Fruit fly (Drosophila melanogaster) whole organism, wandering third instar larva: ENCODE data around the gene CG42393.
A peak's percentile ranks its signal among the peaks of the same experiment; 100 is the strongest.

Experiments used
- Abd-B ChIP-seq: fragments of >200 bp; optimal IDR thresholded peaks from 2 replicates; lab custom pipeline; 2017; ENCODE audit warnings: missing biosample characterization, missing genetic modification characterization
- CG32264 ChIP-seq: fragments of 200-800 bp; sonication (Bioruptor generic); optimal IDR thresholded peaks from 2 replicates; lab custom pipeline; 2016; ENCODE audit warnings: missing biosample characterization, missing genetic modification characterization
- CG9705 ChIP-seq: fragments of 200-800 bp; sonication (Bioruptor generic); optimal IDR thresholded peaks from 2 replicates; lab custom pipeline; 2018; ENCODE audit warnings: missing biosample characterization, mild to moderate bottlenecking, missing genetic modification characterization
- CrebA ChIP-seq: fragments of 200-800 bp; sonication (Bioruptor generic); optimal IDR thresholded peaks from 2 replicates; lab custom pipeline; 2016; ENCODE audit warnings: missing biosample characterization, mild to moderate bottlenecking, missing genetic modification characterization, borderline replicate concordance
- Dfd ChIP-seq: fragments of >200 bp; optimal IDR thresholded peaks from 2 replicates; lab custom pipeline; 2017; ENCODE audit warnings: missing biosample characterization, missing genetic modification characterization
- Dif ChIP-seq: fragments of 200-275, 200-300 bp; sonication (Bioruptor generic); optimal IDR thresholded peaks from 2 replicates; lab custom pipeline; 2018; ENCODE audit warnings: missing biosample characterization, missing genetic modification characterization; ENCODE audit not compliant: partially characterized antibody
- GATAd ChIP-seq: sonication (Bioruptor generic); optimal IDR thresholded peaks from 2 replicates; lab custom pipeline; 2016; ENCODE audit warnings: missing biosample characterization, missing genetic modification characterization
- HLH106 ChIP-seq: fragments of 200-800 bp; optimal IDR thresholded peaks from 3 replicates; lab custom pipeline; 2019; ENCODE audit warnings: missing biosample characterization, mild to moderate bottlenecking, missing genetic modification characterization, moderate library complexity
- Hnf4 ChIP-seq: fragments of 200-800 bp; sonication (Bioruptor generic); optimal IDR thresholded peaks from 2 replicates; lab custom pipeline; 2016; ENCODE audit warnings: missing biosample characterization, mild to moderate bottlenecking, missing genetic modification characterization
- Hr78 ChIP-seq: fragments of >200 bp; optimal IDR thresholded peaks from 2 replicates; lab custom pipeline; 2017; ENCODE audit warnings: missing biosample characterization, missing genetic modification characterization
- Hr83 ChIP-seq: fragments of 200-300 bp; sonication (Bioruptor generic); optimal IDR thresholded peaks from 2 replicates; lab custom pipeline; 2016; ENCODE audit warnings: missing biosample characterization, mild to moderate bottlenecking, missing genetic modification characterization, moderate library complexity; ENCODE audit not compliant: poor library complexity, severe bottlenecking
- Jra ChIP-seq: sonication (Bioruptor generic); optimal IDR thresholded peaks from 2 replicates; lab custom pipeline; 2016; ENCODE audit warnings: missing biosample characterization, missing genetic modification characterization
- Mio ChIP-seq: sonication (Bioruptor generic); optimal IDR thresholded peaks from 2 replicates; lab custom pipeline; 2016; ENCODE audit warnings: missing biosample characterization, missing genetic modification characterization
- Myc ChIP-seq: fragments of >200 bp; optimal IDR thresholded peaks from 2 replicates; lab custom pipeline; 2017
- N ChIP-seq: fragments of >200 bp; optimal IDR thresholded peaks from 2 replicates; lab custom pipeline; 2018; ENCODE audit warnings: missing biosample characterization, missing external identifiers, missing genetic modification characterization
- OdsH ChIP-seq: fragments of 200-800 bp; sonication (Bioruptor generic); optimal IDR thresholded peaks from 2 replicates; lab custom pipeline; 2016; ENCODE audit warnings: missing biosample characterization, mild to moderate bottlenecking, missing genetic modification characterization
- Rel ChIP-seq, 2 experiments: fragments of 200-800 bp; sonication (Bioruptor generic) in 1 of 2; optimal IDR thresholded peaks; 2 replicates in 1 of 2; 3 replicates in 1 of 2; lab custom pipeline; 2016 to 2019; ENCODE audit warnings: mild to moderate bottlenecking in 2 of 2, missing biosample characterization in 2 of 2, missing genetic modification characterization in 2 of 2, moderate library complexity in 1 of 2
- Sp1 ChIP-seq: fragments of 200-800 bp; sonication (Bioruptor generic); optimal IDR thresholded peaks from 3 replicates; lab custom pipeline; 2019; ENCODE audit warnings: missing biosample characterization, mild to moderate bottlenecking, missing genetic modification characterization, moderate library complexity
- Vsx2 ChIP-seq: fragments of 200-300, 225-300 bp; sonication (Bioruptor generic); optimal IDR thresholded peaks from 2 replicates; lab custom pipeline; 2018; ENCODE audit warnings: missing biosample characterization, missing genetic modification characterization; ENCODE audit not compliant: partially characterized antibody
- br ChIP-seq: fragments of 200-800 bp; sonication (Bioruptor generic); optimal IDR thresholded peaks from 2 replicates; lab custom pipeline; 2016; ENCODE audit warnings: missing biosample characterization, missing genetic modification characterization
- brk ChIP-seq: fragments of 200-800 bp; sonication (Bioruptor generic); optimal IDR thresholded peaks from 2 replicates; lab custom pipeline; 2016; ENCODE audit warnings: missing biosample characterization, mild to moderate bottlenecking, missing genetic modification characterization
- dl ChIP-seq, 2 experiments: fragments of 175-275, 200-275 bp in 1 of 2; fragments of 200-275 bp in 1 of 2; sonication (Bioruptor generic); optimal IDR thresholded peaks; lab custom pipeline; 2018; ENCODE audit warnings: mild to moderate bottlenecking in 2 of 2, missing biosample characterization in 2 of 2, missing genetic modification characterization in 2 of 2, moderate library complexity in 2 of 2; ENCODE audit not compliant: partially characterized antibody in 2 of 2, insufficient read depth in 1 of 2
- dmrt93B ChIP-seq: fragments of 200-800 bp; sonication (Bioruptor generic); optimal IDR thresholded peaks from 2 replicates; lab custom pipeline; 2018; ENCODE audit warnings: missing biosample characterization, mild to moderate bottlenecking, missing genetic modification characterization
- dsf ChIP-seq: sonication (Bioruptor generic); optimal IDR thresholded peaks from 2 replicates; lab custom pipeline; 2016; ENCODE audit warnings: missing biosample characterization, missing genetic modification characterization, borderline replicate concordance
- ey ChIP-seq: fragments of 200-800 bp; sonication (Bioruptor generic); optimal IDR thresholded peaks from 2 replicates; lab custom pipeline; 2016; ENCODE audit warnings: missing biosample characterization, missing genetic modification characterization
- foxo ChIP-seq, 2 experiments: fragments of 200-800 bp; sonication (Bioruptor generic); optimal IDR thresholded peaks; 2 replicates in 1 of 2; 3 replicates in 1 of 2; lab custom pipeline; 2016 to 2017; ENCODE audit warnings: missing biosample characterization in 2 of 2, missing genetic modification characterization in 2 of 2
- fru ChIP-seq: fragments of 200-800 bp; sonication (Bioruptor generic); optimal IDR thresholded peaks from 3 replicates; lab custom pipeline; 2016; ENCODE audit warnings: missing biosample characterization, mild to moderate bottlenecking, missing genetic modification characterization
- h ChIP-seq: fragments of 200-800 bp; sonication (Bioruptor generic); optimal IDR thresholded peaks from 3 replicates; lab custom pipeline; 2016; ENCODE audit warnings: missing biosample characterization, mild to moderate bottlenecking, missing genetic modification characterization
- jim ChIP-seq: fragments of 175-275, 200-325 bp; sonication (Bioruptor generic); optimal IDR thresholded peaks from 2 replicates; lab custom pipeline; 2016; ENCODE audit warnings: missing biosample characterization, mild to moderate bottlenecking, missing genetic modification characterization
- lola ChIP-seq: fragments of >200 bp; optimal IDR thresholded peaks from 2 replicates; lab custom pipeline; 2017; ENCODE audit warnings: missing biosample characterization, missing genetic modification characterization
- pan ChIP-seq: fragments of >200 bp; optimal IDR thresholded peaks from 2 replicates; lab custom pipeline; 2017
- psq ChIP-seq: fragments of 200-800 bp; sonication (Bioruptor generic); optimal IDR thresholded peaks from 3 replicates; lab custom pipeline; 2017; ENCODE audit warnings: missing biosample characterization, mild to moderate bottlenecking, missing genetic modification characterization, moderate library complexity
- rgr ChIP-seq: fragments of 200-800 bp; sonication (Bioruptor generic); optimal IDR thresholded peaks from 3 replicates; lab custom pipeline; 2016; ENCODE audit warnings: missing biosample characterization, mild to moderate bottlenecking, missing genetic modification characterization
- sage ChIP-seq: fragments of 200-800 bp; sonication (Bioruptor generic); optimal IDR thresholded peaks from 2 replicates; lab custom pipeline; 2016; ENCODE audit warnings: missing biosample characterization, mild to moderate bottlenecking, missing genetic modification characterization
- sv ChIP-seq: fragments of 200-800 bp; sonication (Bioruptor generic); optimal IDR thresholded peaks from 3 replicates; lab custom pipeline; 2016; ENCODE audit warnings: missing biosample characterization, missing genetic modification characterization
- tai ChIP-seq: sonication (Bioruptor generic); optimal IDR thresholded peaks from 2 replicates; lab custom pipeline; 2016; ENCODE audit warnings: missing biosample characterization, missing genetic modification characterization
- usp ChIP-seq: fragments of >200 bp; optimal IDR thresholded peaks from 2 replicates; lab custom pipeline; 2017; ENCODE audit warnings: missing biosample characterization, missing genetic modification characterization
- woc ChIP-seq: sonication (Bioruptor generic); optimal IDR thresholded peaks from 2 replicates; lab custom pipeline; 2016; ENCODE audit warnings: missing biosample characterization, mild to moderate bottlenecking, missing genetic modification characterization

Gene CG42393

DNA sequence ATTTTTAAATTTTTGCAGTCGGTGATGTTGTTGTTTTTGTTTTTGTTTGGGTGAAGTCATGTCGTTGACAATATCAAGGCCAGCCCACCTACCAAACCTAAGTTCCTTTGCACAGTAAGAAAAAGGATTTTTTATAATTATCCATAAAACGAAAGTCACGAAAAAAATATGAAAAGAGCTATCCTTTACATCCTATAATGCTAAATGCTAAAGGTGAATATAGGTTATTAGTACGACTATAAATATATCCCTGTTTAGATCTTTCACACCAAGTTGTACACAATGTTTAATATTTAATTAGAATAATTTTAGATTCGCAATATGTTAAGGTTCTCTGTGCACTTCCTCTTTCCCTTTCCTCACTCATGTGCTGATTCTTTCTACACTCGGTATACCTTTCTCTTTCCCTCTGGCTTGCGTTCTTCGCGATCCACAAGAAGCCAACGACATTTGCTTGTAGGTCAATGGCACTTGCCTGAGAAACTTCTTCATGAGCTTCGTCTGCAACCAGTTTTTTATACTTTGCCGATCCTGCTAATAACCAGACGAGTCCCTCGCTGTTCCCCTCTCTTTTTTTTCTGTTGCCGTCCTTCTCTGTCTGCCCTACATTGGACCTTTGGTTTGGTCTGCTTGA lies 5.0 kb upstream of the CG42393 start (continued):
- peak; percentile 56 for TF ChIP-seq woc
- peak; percentile 75 for TF ChIP-seq rgr (GFP tag; lab: Kevin White, UChicago)
- TF ChIP-seq Jra (GFP tag; lab: Kevin White, UChicago) = no peak
- TF ChIP-seq Mio (GFP tag; lab: Kevin White, UChicago) = no peak
- TF ChIP-seq dsf = no peak
- TF ChIP-seq br (GFP tag; lab: Kevin White, UChicago) = peak; percentile 59
- peak; percentile 85 for TF ChIP-seq Vsx2 (GFP tag; lab: Kevin White, UChicago)
- no peak for TF ChIP-seq lola (GFP tag; lab: Kevin White, UChicago)
- no peak for TF ChIP-seq usp
- peak in 1 of 2 experiments; percentile 69 for TF ChIP-seq foxo (GFP tag; optimal IDR thresholded peaks at IDR 0.05; lab: Kevin White, UChicago)
- peak; percentile 79 for TF ChIP-seq OdsH (GFP tag; lab: Kevin White, UChicago)
- TF ChIP-seq Sp1 (GFP tag; lab: Kevin White, UChicago) = peak; percentile 73

DNA sequence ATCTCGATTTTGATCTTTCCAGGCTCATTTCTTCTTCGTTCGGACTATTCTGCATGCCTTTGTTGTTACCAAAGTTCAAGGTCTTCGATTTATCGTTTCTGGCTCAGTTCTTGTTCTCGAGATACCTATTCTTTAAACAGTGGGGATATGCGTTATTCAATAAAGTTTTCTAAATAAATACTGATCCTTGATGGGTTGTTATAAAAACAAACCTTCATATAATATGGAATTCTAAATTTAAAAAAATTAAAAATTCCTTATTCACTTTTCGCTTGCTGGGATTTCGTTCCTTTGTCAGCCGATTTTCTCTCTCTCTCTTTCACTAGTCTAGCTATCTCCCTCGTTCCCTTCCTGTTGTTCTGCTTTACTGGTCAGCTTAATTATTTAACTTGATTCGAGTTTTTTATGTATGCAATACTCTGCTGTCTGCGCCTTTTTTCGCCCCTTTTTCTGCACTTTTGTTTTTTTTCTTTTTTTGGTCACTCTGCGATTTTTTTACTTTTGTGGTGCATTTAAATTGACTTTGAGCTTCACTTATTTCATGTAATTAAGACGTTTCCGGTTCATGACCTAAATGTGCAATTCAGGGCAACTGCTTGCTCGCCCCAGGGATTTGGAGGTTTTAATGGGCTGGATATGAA lies 4.3 kb upstream of the CG42393 start:
- no peak for TF ChIP-seq Dif
- peak; percentile 8 for TF ChIP-seq dmrt93B
- TF ChIP-seq ey = peak; percentile 77
- TF ChIP-seq CrebA (GFP tag; lab: Kevin White, UChicago) = no peak
- peak; percentile 73 for TF ChIP-seq OdsH (GFP tag; lab: Kevin White, UChicago)
- no peak for TF ChIP-seq Myc (lab: Kevin White, UChicago)
- TF ChIP-seq usp = no peak
- no peak for TF ChIP-seq Jra (GFP tag; lab: Kevin White, UChicago)
- peak; percentile 81 for TF ChIP-seq fru (GFP tag; lab: Kevin White, UChicago)
- no peak for TF ChIP-seq N (GFP tag; lab: Kevin White, UChicago)
- no peak for TF ChIP-seq Mio (GFP tag; lab: Kevin White, UChicago)
- TF ChIP-seq Vsx2 (GFP tag; lab: Kevin White, UChicago) = no peak
- TF ChIP-seq Sp1 (GFP tag; lab: Kevin White, UChicago) = peak; percentile 46
- no peak for TF ChIP-seq Rel (GFP tag; optimal IDR thresholded peaks at IDR 0.05; lab: Kevin White, UChicago)
- TF ChIP-seq Rel (tag; optimal IDR thresholded peaks at IDR 0.05; lab: Kevin White, UChicago) = no peak
- peak; percentile 11 for TF ChIP-seq tai (GFP tag; lab: Kevin White, UChicago)
- TF ChIP-seq foxo (GFP tag; optimal IDR thresholded peaks at IDR 0.05; lab: Kevin White, UChicago) = peak in 1 of 2 experiments; percentile 71
- no peak for TF ChIP-seq brk (GFP tag; lab: Kevin White, UChicago)
- TF ChIP-seq lola (GFP tag; lab: Kevin White, UChicago) = no peak
- no peak for TF ChIP-seq Hr78 (GFP tag; lab: Kevin White, UChicago)
- TF ChIP-seq GATAd (GFP tag; lab: Kevin White, UChicago) = no peak
- no peak for TF ChIP-seq dsf
- peak; percentile 37 for TF ChIP-seq sage (GFP tag; lab: Kevin White, UChicago)
- no peak for TF ChIP-seq CG32264 (GFP tag; lab: Kevin White, UChicago)
- TF ChIP-seq h (GFP tag; lab: Kevin White, UChicago) = peak; percentile 70
- TF ChIP-seq psq (GFP tag; lab: Kevin White, UChicago) = peak; percentile 82
- peak; percentile 59 for TF ChIP-seq rgr (GFP tag; lab: Kevin White, UChicago)
- TF ChIP-seq br (GFP tag; lab: Kevin White, UChicago) = peak; percentile 66
- TF ChIP-seq HLH106 (tag; lab: Kevin White, UChicago) = peak; percentile 48
- no peak for TF ChIP-seq dl (GFP tag; optimal IDR thresholded peaks at IDR 0.05; lab: Kevin White, UChicago; ENCODE audit: insufficient read depth in 1 of 2, partially characterized antibody in 2 of 2)
- no peak for TF ChIP-seq Hr83
- no peak for TF ChIP-seq pan (lab: Kevin White, UChicago)
- TF ChIP-seq Hnf4 = peak; percentile 45
- no peak for TF ChIP-seq sv
- no peak for TF ChIP-seq Abd-B (GFP tag; lab: Kevin White, UChicago)
- TF ChIP-seq woc = peak; percentile 77
- TF ChIP-seq jim (GFP tag; lab: Kevin White, UChicago) = no peak
- no peak for TF ChIP-seq CG9705
- TF ChIP-seq Dfd (GFP tag; lab: Kevin White, UChicago) = no peak
